Fruit fly (Drosophila melanogaster) whole organism, embryonic: Measurements from ENCODE around the gene Gr97a.

Source experiments
- ATbp ChIP-seq: fragments of 200-800 bp; sonication (Bioruptor generic); optimal IDR thresholded peaks from 2 replicates; lab custom pipeline; 2017; ENCODE audit warnings: missing biosample characterization, mild to moderate bottlenecking, missing genetic modification characterization, missing genetic modification reagents
- Bgb ChIP-seq: fragments of 200-800 bp; sonication (Bioruptor generic); IDR thresholded peaks from 2 replicates; pipeline ENCODE4 v1.3.6; 2022; ENCODE audit warnings: missing biosample characterization, missing genetic modification characterization; ENCODE audit not compliant: partially characterized antibody
- Bteb2 ChIP-seq: fragments of 200-800 bp; sonication (Bioruptor generic); optimal IDR thresholded peaks from 2 replicates; lab custom pipeline; 2016; ENCODE audit warnings: missing biosample characterization, missing genetic modification characterization
- CG10366 ChIP-seq: fragments of 200-800 bp; sonication (Bioruptor generic); IDR thresholded peaks from 2 replicates; pipeline ENCODE4 v1.3.6; 2022; ENCODE audit warnings: missing biosample characterization, missing genetic modification characterization
- CG10543 ChIP-seq: fragments of 200-800 bp; sonication (Bioruptor generic); optimal IDR thresholded peaks from 3 replicates; lab custom pipeline; 2017; ENCODE audit warnings: missing biosample characterization, mild to moderate bottlenecking, missing genetic modification characterization, moderate library complexity
- CG13287 ChIP-seq: fragments of 200-800 bp; sonication (Bioruptor generic); IDR thresholded peaks from 2 replicates; pipeline ENCODE4 v1.3.6; 2022; ENCODE audit warnings: missing biosample characterization, missing genetic modification characterization; ENCODE audit not compliant: partially characterized antibody
- CG14441 ChIP-seq: fragments of 200-800 bp; sonication (Bioruptor generic); IDR thresholded peaks from 2 replicates; pipeline ENCODE4 v1.3.6; 2022; ENCODE audit warnings: missing biosample characterization, missing genetic modification characterization
- CG14667 ChIP-seq: fragments of 200-800 bp; sonication (Bioruptor generic); IDR thresholded peaks from 2 replicates; pipeline ENCODE4 v1.3.6; 2022; ENCODE audit warnings: missing biosample characterization, missing genetic modification characterization
- CG15601 ChIP-seq: fragments of 200-800 bp; sonication (Bioruptor generic); optimal IDR thresholded peaks from 3 replicates; lab custom pipeline; 2019; ENCODE audit warnings: missing biosample characterization, mild to moderate bottlenecking, missing genetic modification characterization, moderate library complexity
- CG18262 ChIP-seq: fragments of 200-800 bp; optimal IDR thresholded peaks from 3 replicates; lab custom pipeline; 2019; ENCODE audit warnings: missing biosample characterization, mild to moderate bottlenecking, missing genetic modification characterization, moderate library complexity
- CG4282 ChIP-seq: fragments of 200-800 bp; sonication (Bioruptor generic); optimal IDR thresholded peaks from 2 replicates; lab custom pipeline; 2016; ENCODE audit warnings: missing biosample characterization, missing genetic modification characterization
- CG7987 ChIP-seq: fragments of 200-800 bp; sonication (Bioruptor generic); optimal IDR thresholded peaks from 2 replicates; lab custom pipeline; 2018; ENCODE audit warnings: missing biosample characterization, mild to moderate bottlenecking, missing genetic modification characterization, moderate library complexity
- CG9797 ChIP-seq: fragments of 200-800 bp; sonication (Bioruptor generic); optimal IDR thresholded peaks from 3 replicates; lab custom pipeline; 2018; ENCODE audit warnings: missing biosample characterization, mild to moderate bottlenecking, missing genetic modification characterization
- CHES-1-like ChIP-seq: fragments of 200-800 bp; sonication (Bioruptor generic); optimal IDR thresholded peaks from 2 replicates; lab custom pipeline; 2016; ENCODE audit warnings: missing biosample characterization, missing genetic modification characterization
- D ChIP-seq, 2 experiments: fragments of 200-800 bp in 1 of 2; fragments of >200 bp in 1 of 2; sonication (Bioruptor generic) in 1 of 2; optimal IDR thresholded peaks; 2 replicates in 1 of 2; 3 replicates in 1 of 2; lab custom pipeline; 2017; ENCODE audit warnings: mild to moderate bottlenecking in 1 of 2, missing biosample characterization in 1 of 2, missing genetic modification characterization in 1 of 2, missing genetic modification reagents in 1 of 2
- E2f1 ChIP-seq: fragments of 200-800 bp; sonication (Bioruptor generic); IDR thresholded peaks from 2 replicates; pipeline ENCODE4 v1.3.6; 2022; ENCODE audit warnings: missing biosample characterization, missing genetic modification characterization
- Fer1 ChIP-seq: fragments of 200-800 bp; sonication (Bioruptor generic); optimal IDR thresholded peaks from 2 replicates; lab custom pipeline; 2017; ENCODE audit warnings: missing biosample characterization, mild to moderate bottlenecking, missing genetic modification characterization
- HHEX ChIP-seq: fragments of 200-800 bp; sonication (Bioruptor generic); optimal IDR thresholded peaks from 3 replicates; lab custom pipeline; 2017; ENCODE audit warnings: missing biosample characterization, mild to moderate bottlenecking, missing genetic modification characterization, missing genetic modification reagents
- HmgZ ChIP-seq: fragments of 200-800 bp; sonication (Bioruptor generic); optimal IDR thresholded peaks from 2 replicates; lab custom pipeline; 2018; ENCODE audit warnings: missing biosample characterization, mild to moderate bottlenecking, missing genetic modification characterization
- Hmx ChIP-seq: fragments of 200-800 bp; sonication (Bioruptor generic); optimal IDR thresholded peaks from 2 replicates; lab custom pipeline; 2016; ENCODE audit warnings: missing biosample characterization, missing genetic modification characterization
- MESR4 ChIP-seq: fragments of 200-800 bp; sonication (Bioruptor generic); optimal IDR thresholded peaks from 2 replicates; lab custom pipeline; 2018; ENCODE audit warnings: missing biosample characterization, mild to moderate bottlenecking, missing genetic modification characterization, moderate library complexity
- Meics ChIP-seq: fragments of 200-800 bp; sonication (Bioruptor generic); optimal IDR thresholded peaks from 2 replicates; lab custom pipeline; 2017; ENCODE audit warnings: missing biosample characterization, mild to moderate bottlenecking, missing genetic modification characterization
- NK7.1 ChIP-seq: fragments of 200-800 bp; sonication (Bioruptor generic); optimal IDR thresholded peaks from 3 replicates; lab custom pipeline; 2016; ENCODE audit warnings: missing biosample characterization, missing genetic modification characterization
- Nf-YA ChIP-seq: fragments of 200-800 bp; sonication (Bioruptor generic); IDR thresholded peaks from 2 replicates; pipeline ENCODE4 v1.3.6; 2022; ENCODE audit warnings: missing biosample characterization, missing genetic modification characterization
- Nf-YC ChIP-seq: fragments of 200-800 bp; optimal IDR thresholded peaks from 3 replicates; lab custom pipeline; 2019; ENCODE audit warnings: missing biosample characterization, mild to moderate bottlenecking, missing genetic modification characterization, moderate library complexity
- Oaz ChIP-seq: fragments of 200-800 bp; sonication (Bioruptor generic); IDR thresholded peaks from 2 replicates; pipeline ENCODE4 v1.3.6; 2022; ENCODE audit warnings: missing biosample characterization, missing genetic modification characterization
- Side ChIP-seq: fragments of 200-800 bp; sonication (Bioruptor generic); optimal IDR thresholded peaks from 2 replicates; lab custom pipeline; 2016; ENCODE audit warnings: missing biosample characterization, missing genetic modification characterization
- Vsx1 ChIP-seq: fragments of 200-800 bp; sonication (Bioruptor generic); optimal IDR thresholded peaks from 2 replicates; lab custom pipeline; 2017; ENCODE audit warnings: missing biosample characterization, mild to moderate bottlenecking, missing genetic modification characterization, missing genetic modification reagents
- bbx ChIP-seq: fragments of 200-800 bp; sonication (Bioruptor generic); IDR thresholded peaks from 2 replicates; pipeline ENCODE4 v1.3.6; 2022; ENCODE audit warnings: missing biosample characterization, missing genetic modification characterization; ENCODE audit not compliant: partially characterized antibody
- bsh ChIP-seq, 2 experiments: fragments of 200-800 bp; sonication (Bioruptor generic); optimal IDR thresholded peaks; 2 replicates each; lab custom pipeline; 2017 to 2018; ENCODE audit warnings: mild to moderate bottlenecking in 2 of 2, missing biosample characterization in 2 of 2, missing genetic modification characterization in 2 of 2, moderate library complexity in 1 of 2
- cg ChIP-seq: fragments of 200-800 bp; sonication (Bioruptor generic); optimal IDR thresholded peaks from 3 replicates; lab custom pipeline; 2019; ENCODE audit warnings: missing biosample characterization, mild to moderate bottlenecking, missing genetic modification characterization, moderate library complexity
- cwo ChIP-seq: fragments of 200-800 bp; sonication (Bioruptor generic); optimal IDR thresholded peaks from 3 replicates; lab custom pipeline; 2017; ENCODE audit warnings: missing biosample characterization, missing genetic modification characterization, mild to moderate bottlenecking, moderate library complexity, missing genetic modification reagents
- da ChIP-seq: fragments of 200-800 bp; sonication (Bioruptor generic); optimal IDR thresholded peaks from 2 replicates; lab custom pipeline; 2016; ENCODE audit warnings: missing biosample characterization, missing genetic modification characterization
- dati ChIP-seq: fragments of 200-800 bp; sonication (Bioruptor generic); IDR thresholded peaks from 2 replicates; pipeline ENCODE4 v1.3.6; 2022; ENCODE audit warnings: missing biosample characterization, missing genetic modification characterization
- exex ChIP-seq: fragments of 200-800 bp; sonication (Bioruptor generic); optimal IDR thresholded peaks from 4 replicates; lab custom pipeline; 2018; ENCODE audit warnings: missing biosample characterization, mild to moderate bottlenecking, missing genetic modification characterization, moderate library complexity
- eyg ChIP-seq: fragments of 200-800 bp; sonication (Bioruptor generic); optimal IDR thresholded peaks from 3 replicates; lab custom pipeline; 2016; ENCODE audit warnings: missing biosample characterization, missing genetic modification characterization
- insv ChIP-seq, 2 experiments: fragments of 200-800 bp; sonication (Bioruptor generic); optimal IDR thresholded peaks; 3 replicates each; lab custom pipeline; 2016 to 2018; ENCODE audit warnings: missing biosample characterization in 2 of 2, missing genetic modification characterization in 2 of 2
- lab ChIP-seq: fragments of 200-800 bp; sonication (Bioruptor generic); optimal IDR thresholded peaks from 3 replicates; lab custom pipeline; 2017; ENCODE audit warnings: missing biosample characterization, missing genetic modification characterization, mild to moderate bottlenecking, moderate library complexity, missing genetic modification reagents
- nmo ChIP-seq: fragments of 200-800 bp; sonication (Bioruptor generic); optimal IDR thresholded peaks from 2 replicates; lab custom pipeline; 2018; ENCODE audit warnings: missing biosample characterization, mild to moderate bottlenecking, missing genetic modification characterization, moderate library complexity
- otp ChIP-seq: fragments of 200-800 bp; sonication (Bioruptor generic); IDR thresholded peaks from 3 replicates; pipeline ENCODE4, ENCODE4 v1.3.6; 2022; ENCODE audit warnings: missing biosample characterization, missing genetic modification characterization
- peb ChIP-seq: fragments of 200-800 bp; sonication (Bioruptor generic); IDR thresholded peaks from 2 replicates; pipeline ENCODE4 v1.3.6; 2022; ENCODE audit warnings: missing biosample characterization, missing genetic modification characterization
- phol ChIP-seq: fragments of 200-800 bp; sonication (Bioruptor generic); optimal IDR thresholded peaks from 3 replicates; lab custom pipeline; 2018; ENCODE audit warnings: missing biosample characterization, mild to moderate bottlenecking, missing genetic modification characterization, moderate library complexity
- schlank ChIP-seq: fragments of 200-800 bp; sonication (Bioruptor generic); optimal IDR thresholded peaks from 2 replicates; lab custom pipeline; 2018; ENCODE audit warnings: missing biosample characterization, mild to moderate bottlenecking, missing genetic modification characterization
- so ChIP-seq: fragments of 200-800 bp; sonication (Bioruptor generic); IDR thresholded peaks from 3 replicates; pipeline ENCODE4 v1.3.6; 2022; ENCODE audit warnings: missing biosample characterization, missing genetic modification characterization
- tap ChIP-seq: fragments of 200-800 bp; optimal IDR thresholded peaks from 3 replicates; lab custom pipeline; 2019; ENCODE audit warnings: missing biosample characterization, mild to moderate bottlenecking, missing genetic modification characterization, moderate library complexity
- tgo ChIP-seq: fragments of 200-800 bp; sonication (Bioruptor generic); IDR thresholded peaks from 3 replicates; pipeline ENCODE4 v1.3.6; 2022; ENCODE audit warnings: missing biosample characterization, missing genetic modification characterization
- toy ChIP-seq: fragments of 200-800 bp; sonication (Bioruptor generic); IDR thresholded peaks from 2 replicates; pipeline ENCODE4 v1.3.6; 2022; ENCODE audit warnings: missing biosample characterization, missing genetic modification characterization
- vvl ChIP-seq: fragments of 200-800 bp; sonication (Bioruptor generic); IDR thresholded peaks from 2 replicates; pipeline ENCODE4 v1.3.6; 2022; ENCODE audit warnings: missing biosample characterization, missing genetic modification characterization
- z ChIP-seq: fragments of 200-800 bp; sonication (Bioruptor generic); IDR thresholded peaks from 3 replicates; pipeline ENCODE4 v1.3.6; 2022; ENCODE audit warnings: missing biosample characterization, missing genetic modification characterization

Gr97a gene

DNA sequence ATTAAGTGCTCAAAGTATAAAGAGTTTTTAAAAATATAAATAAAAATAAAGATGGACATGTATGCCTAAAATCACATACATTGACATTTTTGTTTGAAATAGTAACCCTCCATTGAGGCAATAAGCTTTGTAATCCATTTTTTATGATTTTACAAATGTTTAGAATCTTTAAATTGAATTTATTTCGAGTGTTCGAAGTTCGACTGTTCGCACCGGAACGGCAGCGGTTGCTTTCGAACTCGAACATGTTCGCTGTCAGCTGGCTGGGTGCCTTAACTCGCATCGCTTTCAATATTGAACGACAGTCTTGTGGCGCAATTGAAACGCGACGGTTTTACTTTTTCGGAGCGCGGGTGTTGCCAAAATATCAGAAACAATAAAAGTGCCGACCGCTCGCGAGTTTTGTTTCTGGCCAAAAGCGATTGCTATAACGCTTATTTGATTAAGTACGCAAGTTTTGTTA is 50.8 kb downstream of the Gr97a start, which contains the start of gene CG46339 (continued):
- TF ChIP-seq Fer1 (GFP tag; lab: Kevin White, UChicago) (peak; percentile 92), CG18262 (peak; percentile 61), bbx (GFP tag; lab: Robert Waterston, UW) (peak; percentile 67; the same call in 1 of the 2 replicates), otp (GFP tag; lab: Robert Waterston, UW) (peak; percentile 21; the same call in 1 of the 3 replicates), HmgZ (peak; percentile 85), bsh (GFP tag; optimal IDR thresholded peaks at IDR 0.05; lab: Kevin White, UChicago) (peak in 1 of 2 experiments; percentile 43), CG9797 (GFP tag; lab: Kevin White, UChicago) (no peak), cg (GFP tag; lab: Kevin White, UChicago) (no peak), D (optimal IDR thresholded peaks at IDR 0.05; lab: Kevin White, UChicago) (no peak), D (GFP tag; optimal IDR thresholded peaks at IDR 0.05; lab: Kevin White, UChicago) (peak; percentile 5), CG14441 (GFP tag; lab: Robert Waterston, UW) (0 out of 2 replicates have a peak, but pooled peaks have one; percentile 41), CG13287 (peak; percentile 56), Oaz (GFP tag; lab: Robert Waterston, UW) (no peak), peb (GFP tag; lab: Robert Waterston, UW) (no peak), vvl (GFP tag; lab: Robert Waterston, UW) (peak; percentile 82; the same call in 1 of the 2 replicates), MESR4 (GFP tag; lab: Kevin White, UChicago) (peak; percentile 33), Side (GFP tag; lab: Kevin White, UChicago) (peak; percentile 67), CG10366 (GFP tag; lab: Robert Waterston, UW) (no peak), z (GFP tag; lab: Robert Waterston, UW) (no peak), insv (GFP tag; optimal IDR thresholded peaks at IDR 0.05; lab: Kevin White, UChicago) (peak in 1 of 2 experiments; percentile 10), CG15601 (peak; percentile 100), HHEX (GFP tag; lab: Kevin White, UChicago) (peak; percentile 62), toy (no peak), CG10543 (GFP tag; lab: Kevin White, UChicago) (peak; percentile 86), Vsx1 (GFP tag; lab: Kevin White, UChicago) (peak; percentile 69), CG4282 (peak; percentile 53), Nf-YC (tag; lab: Kevin White, UChicago) (peak; percentile 41), CHES-1-like (GFP tag; lab: Kevin White, UChicago) (peak; percentile 60), CG7987 (GFP tag; lab: Kevin White, UChicago) (peak; percentile 88), dati (GFP tag; lab: Robert Waterston, UW) (no peak), phol (peak; percentile 49), E2f1 (no peak), schlank (peak; percentile 55), nmo (GFP tag; lab: Kevin White, UChicago) (no peak), cwo (peak; percentile 68), so (GFP tag; lab: Robert Waterston, UW) (peak; percentile 59; the same call in 1 of the 3 replicates), exex (tag; lab: Kevin White, UChicago) (peak; percentile 72), da (peak; percentile 15), eyg (GFP tag; lab: Kevin White, UChicago) (peak; percentile 19), ATbp (no peak), tgo (GFP tag; lab: Robert Waterston, UW) (peak; percentile 43; the same call in 1 of the 3 replicates), NK7.1 (GFP tag; lab: Kevin White, UChicago) (no peak), Bteb2 (no peak), Bgb (GFP tag; lab: Robert Waterston, UW) (peak; percentile 69; the same call in 1 of the 2 replicates), Meics (peak; percentile 77), CG14667 (GFP tag; lab: Robert Waterston, UW) (no peak), lab (peak; percentile 92), tap (tag; lab: Kevin White, UChicago) (peak; percentile 49), Hmx (GFP tag; lab: Kevin White, UChicago) (no peak), Nf-YA (GFP tag; lab: Robert Waterston, UW) (no peak)
